Worm (Caenorhabditis elegans): ENCODE results near the gene gpa-8.

- TF ChIP-seq unc-62 (GFP tag; optimal IDR thresholded peaks at IDR 0.05) (no peak), nhr-237 (tag; optimal IDR thresholded peaks at IDR 0.05) (no peak), nhr-25 (tag; optimal IDR thresholded peaks at IDR 0.05) (no peak), lin-13 (GFP tag; optimal IDR thresholded peaks at IDR 0.05) (no peak), gmeb-1 (tag; optimal IDR thresholded peaks at IDR 0.05) (no peak), fos-1 (tag; optimal IDR thresholded peaks at IDR 0.05) (no peak), ztf-4 (tag; optimal IDR thresholded peaks at IDR 0.05) (no peak), R02D3.7 (tag; optimal IDR thresholded peaks at IDR 0.05) (no peak), ztf-11 (tag; optimal IDR thresholded peaks at IDR 0.05) (no peak), Y55F3AM.14 (GFP tag; optimal IDR thresholded peaks at IDR 0.05) (no peak), snpc-4 (tag; optimal IDR thresholded peaks at IDR 0.05) (no peak), sma-9 (GFP tag; optimal IDR thresholded peaks at IDR 0.05) (no peak), sma-9 (tag; optimal IDR thresholded peaks at IDR 0.05) (no peak), skn-1 (tag; optimal IDR thresholded peaks at IDR 0.05) (no peak)
Measured at ce11 chrV:12676299-12676698, 36.0 kb upstream of the gpa-8 start.
